Worm (Caenorhabditis elegans) whole organism, L4 larva: ENCODE results near the gene clec-133.

ENCODE experiments used
- F10B5.3 ChIP-seq: sonication (generic microtip); optimal IDR thresholded peaks from 2 replicates; lab custom pipeline; 2016; ENCODE audit warnings: mild to moderate bottlenecking, missing genetic modification characterization, missing compliant biosample characterization
- F37D6.2 ChIP-seq: sonication (generic microtip); optimal IDR thresholded peaks from 2 replicates; lab custom pipeline; 2016; ENCODE audit warnings: mild to moderate bottlenecking, missing genetic modification characterization, missing compliant biosample characterization
- R02D3.7 ChIP-seq: fragments of 150-350 bp; sonication (generic microtip); optimal IDR thresholded peaks from 3 replicates; lab custom pipeline; 2014; ENCODE audit warnings: missing biosample characterization, missing genetic modification characterization
- Y105C5A.15 ChIP-seq: fragments of 200-800 bp; sonication (Bioruptor generic); IDR thresholded peaks from 2 replicates; pipeline ENCODE4 v1.3.6; 2022; ENCODE audit warnings: missing genetic modification characterization, missing compliant biosample characterization
- Y75B8A.6 ChIP-seq: fragments of 200-800 bp; sonication (Bioruptor generic); IDR thresholded peaks from 2 replicates; pipeline ENCODE4 v1.3.6; 2022; ENCODE audit warnings: missing genetic modification reagents, missing genetic modification characterization, missing compliant biosample characterization
- ZK337.2 ChIP-seq: fragments of 200-800 bp; sonication (Bioruptor generic); IDR thresholded peaks from 2 replicates; pipeline ENCODE4 v1.3.6; 2022; ENCODE audit warnings: missing genetic modification reagents, missing genetic modification characterization, missing compliant biosample characterization
- aha-1 ChIP-seq: fragments of 150-350 bp; peaks from one replicate; lab custom pipeline; 2014; ENCODE audit warnings: missing biosample characterization, missing genetic modification characterization
- aly-2 ChIP-seq: sonication (generic microtip); optimal IDR thresholded peaks from 2 replicates; lab custom pipeline; 2018; ENCODE audit warnings: missing biosample characterization, missing genetic modification characterization
- ces-1 ChIP-seq: fragments of 150-350 bp; sonication (generic microtip); optimal IDR thresholded peaks from 4 replicates; lab custom pipeline; 2014; ENCODE audit warnings: missing biosample characterization, missing genetic modification reagents, missing genetic modification characterization
- ctbp-1 ChIP-seq: fragments of 200-800 bp; sonication (Bioruptor generic); IDR thresholded peaks from 2 replicates; pipeline ENCODE4 v1.3.6; 2022; ENCODE audit warnings: missing genetic modification reagents, missing genetic modification characterization, missing compliant biosample characterization
- daf-8 ChIP-seq: fragments of 200-800 bp; sonication (Bioruptor generic); IDR thresholded peaks from 2 replicates; pipeline ENCODE4 v1.3.6; 2022; ENCODE audit warnings: missing genetic modification characterization, missing compliant biosample characterization
- dmd-6 ChIP-seq: fragments of 200-800 bp; sonication (Bioruptor generic); IDR thresholded peaks from 2 replicates; pipeline ENCODE4 v1.3.6; 2022; ENCODE audit warnings: missing genetic modification reagents, missing genetic modification characterization, missing compliant biosample characterization
- lin-13 ChIP-seq: fragments of 150-350 bp; optimal IDR thresholded peaks from 2 replicates; lab custom pipeline; 2014; ENCODE audit warnings: missing biosample characterization, missing genetic modification reagents, missing genetic modification characterization
- lir-3 ChIP-seq: sonication (generic microtip); optimal IDR thresholded peaks from 2 replicates; lab custom pipeline; 2016; ENCODE audit warnings: mild to moderate bottlenecking, missing genetic modification characterization, missing compliant biosample characterization
- lsy-2 ChIP-seq, 2 experiments: fragments of 150-350 bp in 1 of 2; sonication (generic microtip) in 1 of 2; optimal IDR thresholded peaks; 2 replicates each; lab custom pipeline; 2014 to 2017; ENCODE audit warnings: missing biosample characterization in 2 of 2, missing genetic modification characterization in 2 of 2
- mep-1 ChIP-seq: fragments of 150-350 bp; sonication (generic microtip); optimal IDR thresholded peaks from 3 replicates; lab custom pipeline; 2014; ENCODE audit warnings: missing biosample characterization, missing genetic modification characterization
- mxl-2 ChIP-seq: fragments of 200-800 bp; sonication (Bioruptor generic); conservative IDR thresholded peaks from 2 replicates; pipeline ENCODE4 v1.3.6; 2022; ENCODE audit warnings: missing genetic modification reagents, missing genetic modification characterization, missing compliant biosample characterization
- nhr-42 ChIP-seq: fragments of 200-800 bp; sonication (Bioruptor generic); IDR thresholded peaks from 2 replicates; pipeline ENCODE4 v1.3.6; 2022; ENCODE audit warnings: missing genetic modification characterization, missing compliant biosample characterization
- nhr-6 ChIP-seq: fragments of 150-350 bp; optimal IDR thresholded peaks from 2 replicates; lab custom pipeline; 2014; ENCODE audit warnings: missing biosample characterization, missing genetic modification characterization
- nhr-76 ChIP-seq: fragments of 150-350 bp; optimal IDR thresholded peaks from 2 replicates; lab custom pipeline; 2014; ENCODE audit warnings: missing biosample characterization, missing genetic modification characterization
- nhr-77 ChIP-seq: fragments of 150-350 bp; optimal IDR thresholded peaks from 2 replicates; lab custom pipeline; 2014; ENCODE audit warnings: missing biosample characterization, missing genetic modification characterization
- pha-4 ChIP-seq, 2 experiments: fragments of 150-350 bp in 1 of 2; fragments of 200-800 bp in 1 of 2; sonication (Bioruptor generic) in 1 of 2; IDR thresholded peaks in 1 of 2; optimal IDR thresholded peaks in 1 of 2; 2 replicates each; pipeline versions ENCODE4 v1.3.6 to Lab custom; 2014 to 2022; ENCODE audit warnings: missing genetic modification characterization in 2 of 2, missing genetic modification reagents in 2 of 2, missing biosample characterization in 1 of 2, missing compliant biosample characterization in 1 of 2
- rbr-2 ChIP-seq: sonication (generic microtip); optimal IDR thresholded peaks from 2 replicates; lab custom pipeline; 2016; ENCODE audit warnings: missing genotype, missing genetic modification characterization, missing compliant biosample characterization
- unc-62 ChIP-seq, 3 experiments: fragments of 150-350 bp in 1 of 3; sonication (generic microtip); optimal IDR thresholded peaks in 2 of 3; peaks in 1 of 3; 1 replicate in 1 of 3; 2 replicates in 2 of 3; lab custom pipeline; 2014 to 2017; ENCODE audit warnings: missing biosample characterization in 3 of 3, missing genetic modification characterization in 3 of 3, missing genetic modification reagents in 3 of 3, missing genotype in 1 of 3
- zfp-2 ChIP-seq: sonication (generic microtip); optimal IDR thresholded peaks from 2 replicates; lab custom pipeline; 2016; ENCODE audit warnings: mild to moderate bottlenecking, missing genetic modification characterization, missing compliant biosample characterization

Gene clec-133

DNA sequence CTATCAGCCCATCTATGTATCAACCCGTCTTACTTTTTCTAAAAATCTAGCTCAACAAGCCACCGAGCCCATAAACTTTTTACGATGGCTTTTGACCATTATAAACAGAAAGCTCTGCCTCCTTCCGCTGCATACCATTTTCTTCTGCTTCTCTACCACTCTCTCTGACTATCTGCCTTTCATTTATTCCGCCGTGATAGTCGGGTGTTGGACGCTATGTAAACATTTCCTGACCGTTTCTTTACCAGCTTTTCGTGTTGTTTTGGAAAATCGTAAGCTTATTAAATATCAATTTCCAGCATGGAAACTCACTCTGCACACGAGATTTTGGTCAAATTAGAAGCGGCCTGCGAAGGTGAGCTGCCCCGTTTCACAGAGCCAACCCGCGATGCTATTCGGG, 39.3 kb downstream of the clec-133 start, which contains the start of gene F40E12.1:
TSS of gene F40E12.1 (plus strand) at position 301 of the 400 bp plus-strand sequence.
- TF ChIP-seq Y105C5A.15 (GFP tag; lab: Robert Waterston, UW) (no peak), daf-8 (GFP tag; lab: Robert Waterston, UW) (no peak), R02D3.7 (tag; lab: Kevin White, UChicago) (no peak), ctbp-1 (GFP tag; lab: Robert Waterston, UW) (no peak), unc-62 (GFP tag; optimal IDR thresholded peaks at IDR 0.05 in 1 of 2; lab: Kevin White, UChicago) (no peak), unc-62 (tag; optimal IDR thresholded peaks at IDR 0.05; lab: Kevin White, UChicago) (no peak)

ce11 chrII:3620862-3621261, 42.6 kb downstream of the clec-133 start:
- TF ChIP-seq aha-1 (tag; lab: Kevin White, UChicago) (peak; percentile 48), F37D6.2 (no peak), rbr-2 (tag; lab: Kevin White, UChicago) (no peak)

DNA sequence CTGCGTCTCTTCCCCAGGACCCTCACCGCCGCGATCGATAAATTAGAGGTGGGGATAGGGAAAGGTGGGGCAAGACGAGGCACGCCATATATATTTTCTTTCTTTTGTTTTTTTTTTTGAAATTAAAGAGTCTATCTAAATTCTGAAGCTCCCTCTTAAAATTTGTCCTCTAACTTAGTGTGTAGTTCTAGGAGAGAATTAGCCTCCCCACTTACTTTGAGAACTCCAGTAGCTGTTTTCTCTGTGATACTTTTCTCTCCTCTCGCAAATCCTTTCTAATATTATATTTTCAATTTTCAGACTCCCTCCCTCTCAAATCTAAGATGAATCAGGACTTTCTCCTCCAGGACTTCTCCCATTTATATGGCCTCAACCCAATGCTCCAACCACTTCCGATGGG, 43.8 kb downstream of the clec-133 start, which contains the start of gene M151.7:
TSS of gene M151.7 (plus strand) at position 301 of the 400 bp plus-strand sequence.
- TF ChIP-seq lin-13 = no peak
- no peak for TF ChIP-seq nhr-42 (GFP tag; lab: Robert Waterston, UW)
- TF ChIP-seq nhr-76 (tag; lab: Kevin White, UChicago) = no peak
- no peak for TF ChIP-seq dmd-6 (GFP tag; lab: Robert Waterston, UW)
- no peak for TF ChIP-seq Y75B8A.6 (GFP tag; lab: Robert Waterston, UW)
- TF ChIP-seq nhr-77 (tag; lab: Kevin White, UChicago) = no peak
- no peak for TF ChIP-seq ces-1
- TF ChIP-seq mxl-2 = no peak
- no peak for TF ChIP-seq lir-3 (tag; lab: Kevin White, UChicago)
- no peak for TF ChIP-seq ZK337.2 (GFP tag; lab: Robert Waterston, UW)
- TF ChIP-seq aly-2 (tag; lab: Kevin White, UChicago) = no peak
- no peak for TF ChIP-seq Y105C5A.15 (GFP tag; lab: Robert Waterston, UW)
- no peak for TF ChIP-seq zfp-2 (tag; lab: Kevin White, UChicago)
- TF ChIP-seq mep-1 (tag; lab: Kevin White, UChicago) = no peak
- TF ChIP-seq lsy-2 (tag; optimal IDR thresholded peaks at IDR 0.05; lab: Kevin White, UChicago) = no peak
- no peak for TF ChIP-seq nhr-6 (tag; lab: Kevin White, UChicago)
- TF ChIP-seq pha-4 (GFP tag; IDR thresholded peaks at IDR 0.05; lab: Robert Waterston, UW) = no peak
- TF ChIP-seq pha-4 (tag; optimal IDR thresholded peaks at IDR 0.05; lab: Kevin White, UChicago) = no peak

- TF ChIP-seq unc-62 (GFP tag; optimal IDR thresholded peaks at IDR 0.05 in 1 of 2; lab: Kevin White, UChicago) = peak in 1 of 2 experiments; percentile 3
- no peak for TF ChIP-seq unc-62 (tag; optimal IDR thresholded peaks at IDR 0.05; lab: Kevin White, UChicago)
- no peak for TF ChIP-seq F10B5.3
Measured at ce11 chrII:3626872-3627271, 48.7 kb downstream of the clec-133 start, which contains the start of gene M151.3. M151.3 (plus strand) TSS chrII:3627172.
